Worm (Caenorhabditis elegans) whole organism, L3 larva: ENCODE measurements around the gene acp-4.

Experiments used
- aly-2 ChIP-seq: fragments of 150-350 bp; optimal IDR thresholded peaks from 2 replicates; lab custom pipeline; 2014; ENCODE audit warnings: missing biosample characterization, missing genetic modification characterization
- egl-27 ChIP-seq: sonication (generic microtip); optimal IDR thresholded peaks from 4 replicates; lab custom pipeline; 2017; ENCODE audit warnings: missing biosample characterization, missing genetic modification reagents, missing genetic modification characterization
- mdl-1 ChIP-seq: fragments of 150-350 bp; optimal IDR thresholded peaks from 2 replicates; lab custom pipeline; 2014; ENCODE audit warnings: missing biosample characterization, missing genetic modification characterization
- nhr-25 ChIP-seq: sonication (generic microtip); optimal IDR thresholded peaks from 2 replicates; lab custom pipeline; 2017; ENCODE audit warnings: missing biosample characterization, missing genetic modification characterization
- nhr-43 ChIP-seq: sonication (generic microtip); optimal IDR thresholded peaks from 2 replicates; lab custom pipeline; 2016; ENCODE audit warnings: mild to moderate bottlenecking, missing genetic modification characterization, missing compliant biosample characterization; ENCODE audit not compliant: poor library complexity, severe bottlenecking
- snpc-4 ChIP-seq: fragments of 150-350 bp; optimal IDR thresholded peaks from 2 replicates; lab custom pipeline; 2014; ENCODE audit warnings: missing biosample characterization, missing genetic modification characterization

- no peak for TF ChIP-seq snpc-4
- TF ChIP-seq mdl-1 (tag; lab: Kevin White, UChicago), result no peak
- TF ChIP-seq aly-2 (tag; lab: Kevin White, UChicago), result no peak
- TF ChIP-seq nhr-25, result no peak
- no peak for TF ChIP-seq egl-27
- no peak for TF ChIP-seq nhr-43 (tag; lab: Kevin White, UChicago)
Measured at ce11 chrII:8456681-8457389, 21.9 kb upstream of the acp-4 start.
